Worm (Caenorhabditis elegans) whole organism, L1 larva: ENCODE results near the gene F44A2.3.

Experiments used
- ces-1 ChIP-seq: fragments of 150-350 bp; optimal IDR thresholded peaks from 2 replicates; lab custom pipeline; 2014; ENCODE audit warnings: missing biosample characterization, missing genetic modification reagents, missing genetic modification characterization
- egl-27 ChIP-seq, 2 experiments: fragments of 150-350 bp in 1 of 2; sonication (generic microtip); optimal IDR thresholded peaks; 3 replicates each; lab custom pipeline; 2017 to 2018; ENCODE audit warnings: missing biosample characterization in 2 of 2, missing genetic modification characterization in 2 of 2, missing genetic modification reagents in 2 of 2
- elt-3 ChIP-seq, 6 experiments: fragments of 150-350 bp in 1 of 6; sonication (generic microtip); optimal IDR thresholded peaks; 2 replicates each; lab custom pipeline; 2017 to 2018; ENCODE audit warnings: missing biosample characterization in 6 of 6, missing genetic modification characterization in 6 of 6, inconsistent platforms in 1 of 6
- lsy-2 ChIP-seq, 2 experiments: fragments of 150-350 bp; optimal IDR thresholded peaks; 2 replicates each; lab custom pipeline; 2014; ENCODE audit warnings: missing biosample characterization in 2 of 2, missing genetic modification characterization in 2 of 2
- nhr-11 ChIP-seq: fragments of 150-350 bp; optimal IDR thresholded peaks from 2 replicates; lab custom pipeline; 2014; ENCODE audit warnings: missing biosample characterization, missing genetic modification characterization
- nhr-71 ChIP-seq: sonication (generic microtip); optimal IDR thresholded peaks from 2 replicates; lab custom pipeline; 2016; ENCODE audit warnings: mild to moderate bottlenecking, missing genetic modification characterization, moderate library complexity, missing compliant biosample characterization
- pag-3 ChIP-seq: sonication (generic microtip); optimal IDR thresholded peaks from 2 replicates; lab custom pipeline; 2017; ENCODE audit warnings: missing genetic modification characterization, mild to moderate bottlenecking, missing compliant biosample characterization, antibody characterized with exemption, borderline replicate concordance; ENCODE audit not compliant: insufficient read depth
- skn-1 ChIP-seq: fragments of 150-350 bp; optimal IDR thresholded peaks from 2 replicates; lab custom pipeline; 2014; ENCODE audit warnings: missing biosample characterization, missing genetic modification characterization
- swsn-7 ChIP-seq: sonication (generic microtip); optimal IDR thresholded peaks from 2 replicates; lab custom pipeline; 2016; ENCODE audit warnings: missing genetic modification characterization, missing compliant biosample characterization

ce11 chrV:9316970-9317369, 11.8 kb downstream of the F44A2.3 start:
- TF ChIP-seq pag-3 (tag; lab: Kevin White, UChicago), result no peak
- no peak for TF ChIP-seq swsn-7
- no peak for TF ChIP-seq lsy-2 (tag; optimal IDR thresholded peaks at IDR 0.05; lab: Kevin White, UChicago)
- no peak for TF ChIP-seq elt-3 (tag; optimal IDR thresholded peaks at IDR 0.05; lab: Kevin White, UChicago)
- TF ChIP-seq ces-1 (GFP tag; lab: Kevin White, UChicago), result no peak
- no peak for TF ChIP-seq nhr-71
- TF ChIP-seq nhr-11 (tag; lab: Kevin White, UChicago), result no peak
- no peak for TF ChIP-seq skn-1 (tag; lab: Kevin White, UChicago)
- no peak for TF ChIP-seq egl-27 (tag; optimal IDR thresholded peaks at IDR 0.05; lab: Kevin White, UChicago)
